Worm (Caenorhabditis elegans) whole organism, midembryonic: ENCODE results near the gene lgc-23.

Experiments used
- T22C8.4 ChIP-seq: fragments of 200-800 bp; sonication (Bioruptor generic); IDR thresholded peaks from 2 replicates; pipeline ENCODE4 v1.3.6; 2022; ENCODE audit warnings: missing genetic modification characterization, missing compliant biosample characterization
- flt-1 ChIP-seq: fragments of 200-800 bp; sonication (Bioruptor generic); IDR thresholded peaks from 2 replicates; pipeline ENCODE4 v1.3.6; 2022; ENCODE audit warnings: missing genetic modification characterization, missing compliant biosample characterization
- klf-2 ChIP-seq: fragments of 200-800 bp; sonication (Bioruptor generic); conservative IDR thresholded peaks from 2 replicates; pipeline ENCODE4 v1.3.6; 2022; ENCODE audit warnings: missing genetic modification reagents, missing genetic modification characterization, missing compliant biosample characterization
- med-1 ChIP-seq: sonication (generic microtip); optimal IDR thresholded peaks from 2 replicates; lab custom pipeline; 2017; ENCODE audit warnings: missing genetic modification characterization, mild to moderate bottlenecking, missing compliant biosample characterization, antibody characterized with exemption, missing genetic modification reagents; ENCODE audit not compliant: insufficient read depth
- tab-1 ChIP-seq: fragments of 200-800 bp; sonication (Bioruptor generic); IDR thresholded peaks from 2 replicates; pipeline ENCODE4 v1.3.6; 2022; ENCODE audit warnings: missing genetic modification characterization, missing compliant biosample characterization
- ztf-23 ChIP-seq: fragments of 200-800 bp; sonication (Bioruptor generic); IDR thresholded peaks from 2 replicates; pipeline ENCODE4 v1.3.6; 2022; ENCODE audit warnings: missing genetic modification reagents, missing genetic modification characterization, missing compliant biosample characterization
- ztf-29 ChIP-seq: fragments of 200-800 bp; sonication (Bioruptor generic); IDR thresholded peaks from 2 replicates; pipeline ENCODE4 v1.3.6; 2022; ENCODE audit warnings: missing genetic modification reagents, missing genetic modification characterization, missing compliant biosample characterization

DNA sequence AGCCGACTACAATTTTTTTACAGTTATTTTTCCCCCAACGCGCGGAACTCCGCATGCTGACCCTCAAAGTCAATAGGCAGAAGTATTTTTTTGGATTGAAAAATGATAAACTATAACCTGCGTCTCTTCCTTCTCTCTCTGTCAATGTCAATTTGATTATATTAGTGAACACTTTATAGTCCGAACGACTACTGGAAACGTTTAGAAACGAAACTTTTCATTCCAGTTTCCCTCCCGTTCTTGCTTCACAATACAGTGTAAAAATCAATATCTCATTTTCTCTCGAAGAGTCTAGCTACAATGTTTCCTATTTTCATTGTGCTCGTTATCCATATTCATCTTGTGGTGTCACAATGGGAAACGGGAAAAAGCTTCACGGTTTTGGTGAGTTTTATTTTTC, 3.2 kb downstream of the lgc-23 start, which contains the start of gene lgc-24:
- TF ChIP-seq flt-1 (no peak), T22C8.4 (GFP tag; lab: Robert Waterston, UW) (no peak), ztf-23 (no peak), tab-1 (no peak), klf-2 (GFP tag; lab: Robert Waterston, UW) (no peak), ztf-29 (no peak), med-1 (GFP tag; lab: Kevin White, UChicago) (no peak)
